Fruit fly (Drosophila melanogaster): ENCODE measurements around the gene CG12355.
A peak's percentile ranks its signal among the peaks of the same experiment; 100 is the strongest.

Gene CG12355

DNA sequence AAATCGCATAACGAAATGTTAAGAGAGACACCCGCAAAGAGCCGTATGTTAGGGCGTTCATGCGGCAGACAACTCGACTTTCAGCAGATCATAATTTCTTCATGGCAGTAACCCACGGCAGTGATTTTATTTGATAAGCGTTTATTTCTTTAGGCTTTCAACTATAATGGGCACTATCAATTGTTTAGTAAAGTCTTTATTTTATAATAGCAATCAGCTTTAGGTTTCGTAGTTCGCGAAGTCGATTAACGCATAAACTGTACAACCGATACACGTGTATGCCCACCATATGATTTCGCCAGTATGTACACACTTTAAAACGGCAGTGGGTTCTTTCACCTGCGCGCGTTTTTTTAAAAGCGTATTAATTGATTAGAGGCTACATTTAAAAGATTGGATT is 12.9 kb upstream of the CG12355 start, which contains the start of gene CG7841 (continued):
- peak; percentile 98 for TF ChIP-seq fd64A (GFP tag; optimal IDR thresholded peaks at IDR 0.05)
- no peak for TF ChIP-seq CG11456 (GFP tag; IDR thresholded peaks at IDR 0.05)
- TF ChIP-seq eve (GFP tag; optimal IDR thresholded peaks at IDR 0.05) = no peak
- peak in 1 of 3 experiments; percentile 98 for TF ChIP-seq lola (GFP tag; optimal IDR thresholded peaks at IDR 0.05)
- peak; percentile 92 for TF ChIP-seq pnt (GFP tag; optimal IDR thresholded peaks at IDR 0.05)
- TF ChIP-seq Dfd (GFP tag; optimal IDR thresholded peaks at IDR 0.05) = no peak
- peak; percentile 84 for TF ChIP-seq luna (GFP tag; optimal IDR thresholded peaks at IDR 0.05)
- TF ChIP-seq CG9437 (GFP tag; optimal IDR thresholded peaks at IDR 0.05) = peak; percentile 90
- TF ChIP-seq CG6689 (GFP tag; IDR thresholded peaks at IDR 0.05) = peak; percentile 96
- TF ChIP-seq dysf (GFP tag; IDR thresholded peaks at IDR 0.05) = peak; percentile 96; the same call in 2 of the 3 replicates
- TF ChIP-seq CG10267 (tag; optimal IDR thresholded peaks at IDR 0.05) = peak; percentile 97
- TF ChIP-seq CG16815 (GFP tag; optimal IDR thresholded peaks at IDR 0.05) = peak; percentile 87
- peak; percentile 99 for TF ChIP-seq CG6813 (GFP tag; optimal IDR thresholded peaks at IDR 0.05)
- TF ChIP-seq CG17912 (GFP tag; optimal IDR thresholded peaks at IDR 0.05) = peak; percentile 97
- peak; percentile 95 for TF ChIP-seq CG10462 (GFP tag; optimal IDR thresholded peaks at IDR 0.05)
- no peak for TF ChIP-seq dimm (GFP tag; IDR thresholded peaks at IDR 0.05)
- TF ChIP-seq sisA (GFP tag; IDR thresholded peaks at IDR 0.05) = no peak; the same call in 1 of the 2 replicates
- peak; percentile 94 for TF ChIP-seq MBD-R2 (GFP tag; IDR thresholded peaks at IDR 0.05)
- peak; percentile 98 for TF ChIP-seq CG12071 (GFP tag; optimal IDR thresholded peaks at IDR 0.05)
- peak; percentile 98 for TF ChIP-seq Rfx (GFP tag; IDR thresholded peaks at IDR 0.05)
- peak; percentile 98 for TF ChIP-seq CoRest (tag; optimal IDR thresholded peaks at IDR 0.05)
- peak; percentile 91 for TF ChIP-seq CG3838 (GFP tag; optimal IDR thresholded peaks at IDR 0.05)
- TF ChIP-seq CG10321 (GFP tag; IDR thresholded peaks at IDR 0.05) = peak; percentile 77
- peak; percentile 96 to 97 for TF ChIP-seq dpn (GFP tag; optimal IDR thresholded peaks at IDR 0.05)
- TF ChIP-seq Ets97D (GFP tag; optimal IDR thresholded peaks at IDR 0.05) = peak; percentile 91
- peak; percentile 94 for TF ChIP-seq CG2199 (GFP tag; IDR thresholded peaks at IDR 0.05)
- TF ChIP-seq CG3407 (GFP tag; optimal IDR thresholded peaks at IDR 0.05) = peak; percentile 95
- TF ChIP-seq CG15011 (GFP tag; optimal IDR thresholded peaks at IDR 0.05) = peak; percentile 97
- TF ChIP-seq HmgZ (tag; optimal IDR thresholded peaks at IDR 0.05) = peak; percentile 99
- TF ChIP-seq stwl (tag; optimal IDR thresholded peaks at IDR 0.05) = peak; percentile 78
- no peak for TF ChIP-seq CG2129 (GFP tag; IDR thresholded peaks at IDR 0.05; ENCODE audit: partially characterized antibody)
- TF ChIP-seq CG1529 (GFP tag; optimal IDR thresholded peaks at IDR 0.05) = peak; percentile 96
- peak; percentile 86 for TF ChIP-seq croc (GFP tag; conservative IDR thresholded peaks at IDR 0.05)
- TF ChIP-seq Med (GFP tag) = peak; percentile 100
- TF ChIP-seq CG13624 (GFP tag; optimal IDR thresholded peaks at IDR 0.05) = peak; percentile 97
- TF ChIP-seq CG4707 (GFP tag; optimal IDR thresholded peaks at IDR 0.05) = peak; percentile 96
- TF ChIP-seq pan (optimal IDR thresholded peaks at IDR 0.05) = no peak
- TF ChIP-seq pan (GFP tag; optimal IDR thresholded peaks at IDR 0.05 in 1 of 2, IDR thresholded peaks at IDR 0.05 in 1 of 2) = peak in 1 of 2 experiments; percentile 97
- peak; percentile 93 for TF ChIP-seq cato (GFP tag; optimal IDR thresholded peaks at IDR 0.05; ENCODE audit: borderline replicate concordance)
- peak; percentile 96 for TF ChIP-seq CG1647 (GFP tag; optimal IDR thresholded peaks at IDR 0.05)
- peak; percentile 97 for TF ChIP-seq sens-2 (GFP tag; IDR thresholded peaks at IDR 0.05)
- TF ChIP-seq gro (GFP tag; optimal IDR thresholded peaks at IDR 0.05) = peak; percentile 99
- TF ChIP-seq CG32772 (GFP tag; IDR thresholded peaks at IDR 0.05) = no peak; the same call in 1 of the 2 replicates
- TF ChIP-seq ash1 (GFP tag; optimal IDR thresholded peaks at IDR 0.05) = peak; percentile 95
- peak; percentile 94 for TF ChIP-seq Ada2b (GFP tag; IDR thresholded peaks at IDR 0.05)
- peak; percentile 98 for TF ChIP-seq nom (GFP tag; optimal IDR thresholded peaks at IDR 0.05)
- TF ChIP-seq Ets65A (GFP tag) = peak; percentile 98
- peak; percentile 98 for TF ChIP-seq Hsf (GFP tag; optimal IDR thresholded peaks at IDR 0.05)
- TF ChIP-seq CG18476 (GFP tag; optimal IDR thresholded peaks at IDR 0.05) = peak; percentile 97
- TF ChIP-seq CG14860 (GFP tag; IDR thresholded peaks at IDR 0.05; ENCODE audit: partially characterized antibody) = no peak
- TF ChIP-seq CG7987 (GFP tag; optimal IDR thresholded peaks at IDR 0.05) = peak; percentile 97
